Fruit fly (Drosophila melanogaster) Kc167 (cell line): ENCODE results near the gene ebo.

Experiments used
- Myc ChIP-seq: fragments of >200 bp; optimal IDR thresholded peaks from 2 replicates; lab custom pipeline; 2017; ENCODE audit warnings: missing external identifiers
- Sin3A ChIP-seq: fragments of >200 bp; optimal IDR thresholded peaks from 2 replicates; lab custom pipeline; 2018; ENCODE audit warnings: missing external identifiers
- h ChIP-seq: fragments of >200 bp; optimal IDR thresholded peaks from 3 replicates; lab custom pipeline; 2018; ENCODE audit warnings: missing external identifiers
- insv ChIP-seq: fragments of >200 bp; optimal IDR thresholded peaks from 3 replicates; lab custom pipeline; 2018; ENCODE audit warnings: missing external identifiers
- psq ChIP-seq: fragments of >200 bp; optimal IDR thresholded peaks from 2 replicates; lab custom pipeline; 2017; ENCODE audit warnings: missing external identifiers
- ttk ChIP-seq: sonication (Bioruptor generic); optimal IDR thresholded peaks from 2 replicates; lab custom pipeline; 2017; ENCODE audit warnings: missing external identifiers

The ebo gene

dm6 chrX:428192-428591 is 48.2 kb downstream of the ebo start:
- TF ChIP-seq Sin3A (no peak), insv (lab: Kevin White, UChicago) (no peak), Myc (lab: Kevin White, UChicago) (no peak), ttk (lab: Kevin White, UChicago) (no peak), h (lab: Kevin White, UChicago) (no peak), psq (no peak)

dm6 chrX:425524-425923 is 50.9 kb downstream of the ebo start:
- TF ChIP-seq ttk (lab: Kevin White, UChicago), result no peak
- TF ChIP-seq h (lab: Kevin White, UChicago), result no peak

dm6 chrX:423374-423773 is 53.0 kb downstream of the ebo start:
- TF ChIP-seq Myc (lab: Kevin White, UChicago), result no peak
- no peak for TF ChIP-seq h (lab: Kevin White, UChicago)
- TF ChIP-seq insv (lab: Kevin White, UChicago), result no peak
- no peak for TF ChIP-seq ttk (lab: Kevin White, UChicago)
- TF ChIP-seq psq, result no peak
